Worm (Caenorhabditis elegans) whole organism, L1 larva: Measurements from ENCODE around the gene pdk-1.
A peak's percentile ranks its signal among the peaks of the same experiment; 100 is the strongest.

Experiments used
- C04F5.9 ChIP-seq: sonication (generic microtip); optimal IDR thresholded peaks from 2 replicates; lab custom pipeline; 2016; ENCODE audit warnings: missing genetic modification characterization, missing compliant biosample characterization
- C16A3.4 ChIP-seq: fragments of 150-350 bp; optimal IDR thresholded peaks from 2 replicates; lab custom pipeline; 2014; ENCODE audit warnings: missing biosample characterization, missing genetic modification characterization
- aha-1 ChIP-seq: fragments of 150-350 bp; optimal IDR thresholded peaks from 2 replicates; lab custom pipeline; 2014; ENCODE audit warnings: missing biosample characterization, missing genetic modification characterization
- alr-1 ChIP-seq: fragments of 200-800 bp; sonication (Bioruptor generic); optimal IDR thresholded peaks from 2 replicates; lab custom pipeline; 2018; ENCODE audit warnings: borderline replicate concordance, mild to moderate bottlenecking, missing genetic modification characterization, missing compliant biosample characterization
- ama-1 ChIP-seq: fragments of 150-350 bp; optimal IDR thresholded peaks from 2 replicates; lab custom pipeline; 2014
- blmp-1 ChIP-seq: fragments of 150-350 bp; optimal IDR thresholded peaks from 2 replicates; lab custom pipeline; 2014; ENCODE audit warnings: missing biosample characterization, missing genetic modification characterization
- ceh-8 ChIP-seq: fragments of 200-800 bp; sonication (Bioruptor generic); optimal IDR thresholded peaks from 2 replicates; lab custom pipeline; 2018; ENCODE audit warnings: mild to moderate bottlenecking, missing genetic modification characterization, moderate library complexity, missing compliant biosample characterization
- ceh-88 ChIP-seq: fragments of 200-800 bp; sonication (Bioruptor generic); IDR thresholded peaks from 2 replicates; pipeline ENCODE4 v1.3.6; 2022; ENCODE audit warnings: missing genetic modification characterization, missing compliant biosample characterization
- ceh-90 ChIP-seq: sonication (generic microtip); optimal IDR thresholded peaks from 2 replicates; lab custom pipeline; 2016; ENCODE audit warnings: missing genetic modification characterization, missing compliant biosample characterization
- egl-13 ChIP-seq: sonication (generic microtip); optimal IDR thresholded peaks from 2 replicates; lab custom pipeline; 2016; ENCODE audit warnings: missing genotype, missing genetic modification reagents, missing genetic modification characterization, missing compliant biosample characterization
- egl-27 ChIP-seq, 2 experiments: fragments of 150-350 bp in 1 of 2; sonication (generic microtip); optimal IDR thresholded peaks; 3 replicates each; lab custom pipeline; 2017 to 2018; ENCODE audit warnings: missing biosample characterization in 2 of 2, missing genetic modification characterization in 2 of 2, missing genetic modification reagents in 2 of 2
- elt-2 ChIP-seq: sonication (generic microtip); optimal IDR thresholded peaks from 2 replicates; lab custom pipeline; 2016; ENCODE audit warnings: missing genetic modification characterization, mild to moderate bottlenecking, inconsistent platforms, missing compliant biosample characterization, missing genetic modification reagents
- elt-3 ChIP-seq, 6 experiments: fragments of 150-350 bp in 1 of 6; sonication (generic microtip); optimal IDR thresholded peaks; 2 replicates each; lab custom pipeline; 2017 to 2018; ENCODE audit warnings: missing biosample characterization in 6 of 6, missing genetic modification characterization in 6 of 6, inconsistent platforms in 1 of 6
- fkh-10 ChIP-seq: sonication (generic microtip); optimal IDR thresholded peaks from 2 replicates; lab custom pipeline; 2017; ENCODE audit warnings: missing biosample characterization, missing genetic modification reagents, missing genetic modification characterization
- fkh-4 ChIP-seq: sonication (generic microtip); optimal IDR thresholded peaks from 2 replicates; lab custom pipeline; 2016; ENCODE audit warnings: missing compliant biosample characterization, missing genetic modification characterization, borderline replicate concordance
- fos-1 ChIP-seq: fragments of 150-350 bp; optimal IDR thresholded peaks from 2 replicates; lab custom pipeline; 2014; ENCODE audit warnings: missing biosample characterization, missing genetic modification characterization
- grh-1 ChIP-seq: fragments of 200-800 bp; sonication (Bioruptor generic); IDR thresholded peaks from 2 replicates; pipeline ENCODE4 v1.3.6; 2022; ENCODE audit warnings: missing genetic modification reagents, missing genetic modification characterization, missing compliant biosample characterization
- hlh-17 ChIP-seq: fragments of 200-800 bp; sonication (Bioruptor generic); optimal IDR thresholded peaks from 2 replicates; lab custom pipeline; 2018; ENCODE audit warnings: missing genetic modification characterization, mild to moderate bottlenecking, missing compliant biosample characterization, moderate library complexity, borderline replicate concordance
- hlh-4 ChIP-seq: sonication (generic microtip); optimal IDR thresholded peaks from 2 replicates; lab custom pipeline; 2016; ENCODE audit warnings: mild to moderate bottlenecking, missing genetic modification characterization, missing compliant biosample characterization
- hpl-2 ChIP-seq: fragments of 150-350 bp; optimal IDR thresholded peaks from 2 replicates; lab custom pipeline; 2014; ENCODE audit warnings: missing biosample characterization, missing genetic modification reagents, missing genetic modification characterization
- irx-1 ChIP-seq: sonication (generic microtip); optimal IDR thresholded peaks from 2 replicates; lab custom pipeline; 2016; ENCODE audit warnings: missing genetic modification characterization, missing compliant biosample characterization
- isw-1 ChIP-seq: fragments of 200-800 bp; sonication (Bioruptor generic); IDR thresholded peaks from 2 replicates; pipeline ENCODE4 v1.3.6; 2022; ENCODE audit warnings: missing genetic modification characterization, missing compliant biosample characterization
- jun-1 ChIP-seq: fragments of 150-350 bp; optimal IDR thresholded peaks from 2 replicates; lab custom pipeline; 2014; ENCODE audit warnings: missing biosample characterization, missing genetic modification reagents, missing genetic modification characterization
- lin-14 ChIP-seq: fragments of 200-800 bp; sonication (Bioruptor generic); optimal IDR thresholded peaks from 2 replicates; lab custom pipeline; 2018; ENCODE audit warnings: mild to moderate bottlenecking, missing genetic modification characterization, moderate library complexity, missing compliant biosample characterization
- lin-15B ChIP-seq: fragments of 150-350 bp; sonication (generic microtip); optimal IDR thresholded peaks from 3 replicates; lab custom pipeline; 2014; ENCODE audit warnings: missing biosample characterization, missing genetic modification characterization
- lin-35 ChIP-seq, 2 experiments: fragments of 150-350 bp; optimal IDR thresholded peaks; 2 replicates each; lab custom pipeline; 2014; ENCODE audit warnings: missing biosample characterization in 2 of 2, missing genetic modification characterization in 2 of 2, missing genetic modification reagents in 2 of 2
- lsy-2 ChIP-seq, 2 experiments: fragments of 150-350 bp; optimal IDR thresholded peaks; 2 replicates each; lab custom pipeline; 2014; ENCODE audit warnings: missing biosample characterization in 2 of 2, missing genetic modification characterization in 2 of 2
- mab-9 ChIP-seq: fragments of 200-800 bp; sonication (Bioruptor generic); IDR thresholded peaks from 2 replicates; pipeline ENCODE4 v1.3.6; 2022; ENCODE audit warnings: missing genetic modification reagents, missing genetic modification characterization, missing compliant biosample characterization
- nhr-11 ChIP-seq: fragments of 150-350 bp; optimal IDR thresholded peaks from 2 replicates; lab custom pipeline; 2014; ENCODE audit warnings: missing biosample characterization, missing genetic modification characterization
- nhr-12 ChIP-seq: sonication (generic microtip); optimal IDR thresholded peaks from 2 replicates; lab custom pipeline; 2017; ENCODE audit warnings: missing biosample characterization, missing genetic modification characterization
- nhr-19 ChIP-seq: fragments of 200-800 bp; sonication (Bioruptor generic); conservative IDR thresholded peaks from 2 replicates; pipeline ENCODE4 v1.3.6; 2022; ENCODE audit warnings: missing genetic modification characterization, missing compliant biosample characterization
- nhr-20 ChIP-seq: sonication (generic microtip); optimal IDR thresholded peaks from 2 replicates; lab custom pipeline; 2016; ENCODE audit warnings: mild to moderate bottlenecking, missing genetic modification characterization, missing compliant biosample characterization
- nhr-237 ChIP-seq: fragments of 150-350 bp; optimal IDR thresholded peaks from 2 replicates; lab custom pipeline; 2014; ENCODE audit warnings: missing biosample characterization, missing genetic modification characterization
- nhr-28 ChIP-seq: fragments of 150-350 bp; optimal IDR thresholded peaks from 2 replicates; lab custom pipeline; 2014; ENCODE audit warnings: missing biosample characterization, missing genetic modification characterization
- nhr-47 ChIP-seq: sonication (generic microtip); optimal IDR thresholded peaks from 2 replicates; lab custom pipeline; 2016; ENCODE audit warnings: mild to moderate bottlenecking, missing genetic modification characterization, moderate library complexity, missing compliant biosample characterization
- nhr-71 ChIP-seq: sonication (generic microtip); optimal IDR thresholded peaks from 2 replicates; lab custom pipeline; 2016; ENCODE audit warnings: mild to moderate bottlenecking, missing genetic modification characterization, moderate library complexity, missing compliant biosample characterization
- nhr-76 ChIP-seq: sonication (generic microtip); optimal IDR thresholded peaks from 2 replicates; lab custom pipeline; 2017; ENCODE audit warnings: missing biosample characterization, missing genetic modification characterization
- nhr-85 ChIP-seq: sonication (generic microtip); peaks from one replicate; lab custom pipeline; 2016; ENCODE audit warnings: missing genetic modification characterization, inconsistent platforms, missing compliant biosample characterization
- nhr-90 ChIP-seq: sonication (generic microtip); optimal IDR thresholded peaks from 2 replicates; lab custom pipeline; 2016; ENCODE audit warnings: mild to moderate bottlenecking, missing genetic modification characterization, missing compliant biosample characterization; ENCODE audit not compliant: poor library complexity
- pag-3 ChIP-seq: sonication (generic microtip); optimal IDR thresholded peaks from 2 replicates; lab custom pipeline; 2017; ENCODE audit warnings: missing genetic modification characterization, mild to moderate bottlenecking, missing compliant biosample characterization, antibody characterized with exemption, borderline replicate concordance; ENCODE audit not compliant: insufficient read depth
- pax-3 ChIP-seq: fragments of 200-800 bp; sonication (Bioruptor generic); optimal IDR thresholded peaks from 2 replicates; lab custom pipeline; 2018; ENCODE audit warnings: mild to moderate bottlenecking, missing genetic modification characterization, moderate library complexity, missing compliant biosample characterization
- rnt-1 ChIP-seq: sonication (generic microtip); optimal IDR thresholded peaks from 2 replicates; lab custom pipeline; 2016; ENCODE audit warnings: mild to moderate bottlenecking, missing genetic modification characterization, moderate library complexity, missing compliant biosample characterization
- snu-23 ChIP-seq: sonication (generic microtip); optimal IDR thresholded peaks from 2 replicates; lab custom pipeline; 2016; ENCODE audit warnings: missing genetic modification characterization, missing compliant biosample characterization
- sox-4 ChIP-seq: sonication (generic microtip); optimal IDR thresholded peaks from 2 replicates; lab custom pipeline; 2016; ENCODE audit warnings: missing genetic modification characterization, missing compliant biosample characterization
- sup-37 ChIP-seq: fragments of 200-800 bp; sonication (Bioruptor generic); optimal IDR thresholded peaks from 2 replicates; lab custom pipeline; 2018; ENCODE audit warnings: mild to moderate bottlenecking, missing genetic modification characterization, missing compliant biosample characterization
- swsn-7 ChIP-seq: sonication (generic microtip); optimal IDR thresholded peaks from 2 replicates; lab custom pipeline; 2016; ENCODE audit warnings: missing genetic modification characterization, missing compliant biosample characterization
- tlp-1 ChIP-seq: fragments of 150-350 bp; optimal IDR thresholded peaks from 2 replicates; lab custom pipeline; 2014; ENCODE audit warnings: missing biosample characterization, missing genetic modification characterization
- unc-130 ChIP-seq: fragments of 150-350 bp; optimal IDR thresholded peaks from 2 replicates; lab custom pipeline; 2017; ENCODE audit warnings: missing biosample characterization, missing genetic modification characterization, inconsistent platforms
- unc-62 ChIP-seq: fragments of 150-350 bp; optimal IDR thresholded peaks from 2 replicates; lab custom pipeline; 2014; ENCODE audit warnings: missing biosample characterization, missing genetic modification reagents, missing genetic modification characterization
- unc-86 ChIP-seq: sonication (generic microtip); optimal IDR thresholded peaks from 2 replicates; lab custom pipeline; 2016; ENCODE audit warnings: missing genetic modification characterization, missing compliant biosample characterization
- vab-15 ChIP-seq: sonication (generic microtip); optimal IDR thresholded peaks from 2 replicates; lab custom pipeline; 2017; ENCODE audit warnings: missing genotype, mild to moderate bottlenecking, missing genetic modification characterization, missing compliant biosample characterization
- zip-4 ChIP-seq: fragments of 200-800 bp; sonication (Bioruptor generic); optimal IDR thresholded peaks from 2 replicates; lab custom pipeline; 2018; ENCODE audit warnings: mild to moderate bottlenecking, missing genetic modification characterization, moderate library complexity, missing compliant biosample characterization
- ztf-11 ChIP-seq, 2 experiments: sonication (generic microtip); optimal IDR thresholded peaks; 2 replicates each; lab custom pipeline; 2016 to 2017; ENCODE audit warnings: missing genetic modification characterization in 2 of 2, missing biosample characterization in 1 of 2, missing compliant biosample characterization in 1 of 2

The pdk-1 gene

DNA sequence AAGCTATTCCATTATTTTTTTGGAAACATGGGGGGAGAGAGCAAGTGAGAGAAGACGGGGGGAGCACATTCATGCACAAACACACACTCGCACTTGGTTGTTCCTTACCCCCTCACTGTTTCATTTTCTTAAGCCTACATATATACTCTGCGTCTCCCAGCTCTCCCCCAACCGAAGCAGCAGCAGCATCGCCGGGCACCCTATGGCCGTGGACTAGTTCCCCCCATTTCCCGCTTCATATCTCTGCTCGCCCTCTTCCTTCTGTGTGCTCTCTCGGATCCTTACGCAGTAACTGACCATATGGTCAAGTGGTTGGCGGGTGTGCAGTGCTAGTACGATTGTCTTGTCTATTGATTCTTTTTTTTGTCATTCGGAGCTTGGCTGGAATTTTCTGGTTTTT is 18.9 kb upstream of the pdk-1 start (continued):
- peak; percentile 53 for TF ChIP-seq fkh-10 (GFP tag; lab: Kevin White, UChicago)
- TF ChIP-seq lsy-2 (tag; optimal IDR thresholded peaks at IDR 0.05; lab: Kevin White, UChicago): peak; percentile 50 to 75
- peak; percentile 84 for TF ChIP-seq nhr-71 (tag; lab: Kevin White, UChicago)
- peak; percentile 24 for TF ChIP-seq C04F5.9
- peak; percentile 59 for TF ChIP-seq nhr-19 (GFP tag; lab: Robert Waterston, UW)
- TF ChIP-seq unc-62 (GFP tag; lab: Kevin White, UChicago): no peak
- TF ChIP-seq ama-1 (lab: Kevin White, UChicago): no peak
- TF ChIP-seq nhr-20 (tag; lab: Kevin White, UChicago): peak; percentile 68
- no peak for TF ChIP-seq aha-1 (tag; lab: Kevin White, UChicago)
- peak; percentile 47 for TF ChIP-seq irx-1
- TF ChIP-seq blmp-1 (tag; lab: Kevin White, UChicago): no peak
- TF ChIP-seq unc-130: no peak
- TF ChIP-seq ceh-90: peak; percentile 25
- TF ChIP-seq lin-14 (GFP tag; lab: Kevin White, UChicago): peak; percentile 96
- peak; percentile 67 for TF ChIP-seq elt-2
- peak; percentile 75 for TF ChIP-seq swsn-7
- TF ChIP-seq elt-3 (tag; optimal IDR thresholded peaks at IDR 0.05; lab: Kevin White, UChicago): no peak
- TF ChIP-seq lin-15B (tag; lab: Kevin White, UChicago): peak; percentile 3
- peak; percentile 33 for TF ChIP-seq fkh-4 (tag; lab: Kevin White, UChicago)
- no peak for TF ChIP-seq sox-4
- TF ChIP-seq fos-1 (tag; lab: Kevin White, UChicago): peak; percentile 74
- TF ChIP-seq alr-1 (tag; lab: Kevin White, UChicago): no peak
- TF ChIP-seq pag-3 (tag; lab: Kevin White, UChicago): no peak
- TF ChIP-seq nhr-76 (tag; lab: Kevin White, UChicago): no peak
- TF ChIP-seq sup-37 (GFP tag; lab: Kevin White, UChicago): peak; percentile 19
- peak; percentile 76 for TF ChIP-seq snu-23 (GFP tag; lab: Kevin White, UChicago)
- TF ChIP-seq C16A3.4 (tag; lab: Kevin White, UChicago): peak; percentile 64
- TF ChIP-seq unc-86: peak; percentile 70
- TF ChIP-seq ztf-11 (tag; optimal IDR thresholded peaks at IDR 0.05; lab: Kevin White, UChicago): peak in 1 of 2 experiments; percentile 68
- TF ChIP-seq vab-15 (tag; lab: Kevin White, UChicago): no peak
- TF ChIP-seq tlp-1 (tag; lab: Kevin White, UChicago): no peak
- peak; percentile 74 for TF ChIP-seq nhr-47 (tag; lab: Kevin White, UChicago)
- TF ChIP-seq hlh-4 (tag; lab: Kevin White, UChicago): no peak
- no peak for TF ChIP-seq ceh-88
- TF ChIP-seq hlh-17: no peak
- no peak for TF ChIP-seq nhr-28
- peak; percentile 70 for TF ChIP-seq jun-1
- peak in 1 of 2 experiments; percentile 24 for TF ChIP-seq egl-27 (tag; optimal IDR thresholded peaks at IDR 0.05; lab: Kevin White, UChicago)
- peak; percentile 26 for TF ChIP-seq nhr-90
- peak; percentile 61 to 69 for TF ChIP-seq lin-35 (GFP tag; optimal IDR thresholded peaks at IDR 0.05; lab: Kevin White, UChicago)
- no peak for TF ChIP-seq pax-3 (tag; lab: Kevin White, UChicago)
- no peak for TF ChIP-seq nhr-237 (tag; lab: Kevin White, UChicago)
- TF ChIP-seq mab-9 (GFP tag; lab: Robert Waterston, UW): 0 out of 2 replicates have a peak, but pooled peaks have one; percentile 31
- no peak for TF ChIP-seq nhr-12
- peak; percentile 56 for TF ChIP-seq isw-1
- no peak for TF ChIP-seq nhr-85
- TF ChIP-seq grh-1 (GFP tag; lab: Robert Waterston, UW): no peak
- peak; percentile 1 for TF ChIP-seq ceh-8 (GFP tag; lab: Kevin White, UChicago)
- TF ChIP-seq egl-13 (tag; lab: Kevin White, UChicago): peak; percentile 68
- TF ChIP-seq nhr-11 (tag; lab: Kevin White, UChicago): no peak
- no peak for TF ChIP-seq hpl-2 (GFP tag; lab: Kevin White, UChicago)
- peak; percentile 92 for TF ChIP-seq rnt-1 (tag; lab: Kevin White, UChicago)
- no peak for TF ChIP-seq zip-4 (GFP tag; lab: Kevin White, UChicago)
